Fruit fly (Drosophila melanogaster): ENCODE results near the gene larp.

The larp gene

dm6 chr3R:28340606-28340999 is 4.4 kb upstream of the larp start (continued):
- TF ChIP-seq MESR4 (GFP tag; optimal IDR thresholded peaks at IDR 0.05) (peak; percentile 22), CG17612 (GFP tag; IDR thresholded peaks at IDR 0.05) (no peak), grn (GFP tag; optimal IDR thresholded peaks at IDR 0.05) (peak; percentile 9), caup (GFP tag; optimal IDR thresholded peaks at IDR 0.05; ENCODE audit: severe bottlenecking) (no peak), GATAe (GFP tag; conservative IDR thresholded peaks at IDR 0.05) (no peak), Meics (GFP tag; optimal IDR thresholded peaks at IDR 0.05) (peak; percentile 46), grau (tag; optimal IDR thresholded peaks at IDR 0.05) (peak; percentile 92), CG4282 (GFP tag; optimal IDR thresholded peaks at IDR 0.05) (no peak), tll (GFP tag; optimal IDR thresholded peaks at IDR 0.05) (peak in 1 of 2 experiments; percentile 54), CG17359 (tag; optimal IDR thresholded peaks at IDR 0.05) (peak; percentile 35), CG2202 (tag; optimal IDR thresholded peaks at IDR 0.05) (no peak), pan (optimal IDR thresholded peaks at IDR 0.05) (no peak), pan (GFP tag; optimal IDR thresholded peaks at IDR 0.05 in 1 of 2, IDR thresholded peaks at IDR 0.05 in 1 of 2) (peak in 1 of 2 experiments; percentile 34), ken (GFP tag; IDR thresholded peaks at IDR 0.05) (peak; percentile 21; the same call in 1 of the 3 replicates), ranshi (GFP tag; IDR thresholded peaks at IDR 0.05) (0 out of 2 replicates have a peak, but pooled peaks have one; percentile 6), Dad (GFP tag; optimal IDR thresholded peaks at IDR 0.05) (no peak), sc (optimal IDR thresholded peaks at IDR 0.05) (no peak), sc (GFP tag; optimal IDR thresholded peaks at IDR 0.05) (no peak), Mad (GFP tag; optimal IDR thresholded peaks at IDR 0.05) (no peak), CG32767 (GFP tag; IDR thresholded peaks at IDR 0.05) (0 out of 2 replicates have a peak, but pooled peaks have one; percentile 17), CG8359 (GFP tag; optimal IDR thresholded peaks at IDR 0.05; ENCODE audit: borderline replicate concordance) (no peak), CG12659 (GFP tag; optimal IDR thresholded peaks at IDR 0.05) (no peak), CG10979 (tag; optimal IDR thresholded peaks at IDR 0.05) (peak; percentile 37), Sin3A (optimal IDR thresholded peaks at IDR 0.05) (peak; percentile 5), CG8944 (GFP tag; optimal IDR thresholded peaks at IDR 0.05) (no peak), CG12219 (GFP tag; optimal IDR thresholded peaks at IDR 0.05) (peak; percentile 1), Awh (GFP tag; IDR thresholded peaks at IDR 0.05) (peak; percentile 50; the same call in 1 of the 2 replicates), Ptx1 (GFP tag; IDR thresholded peaks at IDR 0.05) (peak; percentile 27; the same call in 1 of the 2 replicates), mirr (GFP tag; optimal IDR thresholded peaks at IDR 0.05) (no peak), CG11695 (GFP tag; IDR thresholded peaks at IDR 0.05) (0 out of 3 replicates have a peak, but pooled peaks have one; percentile 10), CG11560 (tag; IDR thresholded peaks at IDR 0.05) (no peak), MBD-R2 (GFP tag; IDR thresholded peaks at IDR 0.05) (no peak; the same call in 1 of the 2 replicates), so (GFP tag; IDR thresholded peaks at IDR 0.05) (0 out of 3 replicates have a peak, but pooled peaks have one; percentile 16), Mrtf (GFP tag; IDR thresholded peaks at IDR 0.05) (no peak), D19B (GFP tag; optimal IDR thresholded peaks at IDR 0.05) (peak; percentile 49), row (GFP tag; IDR thresholded peaks at IDR 0.05) (peak; percentile 62), org-1 (GFP tag; optimal IDR thresholded peaks at IDR 0.05) (no peak), CkIIα-i1 (GFP tag; IDR thresholded peaks at IDR 0.05) (no peak), Nf-YA (GFP tag; IDR thresholded peaks at IDR 0.05) (peak; percentile 50; the same call in 1 of the 2 replicates), CG7839 (tag; optimal IDR thresholded peaks at IDR 0.05) (peak; percentile 18), aop (GFP tag; IDR thresholded peaks at IDR 0.05) (peak; percentile 70), CG2678 (tag; optimal IDR thresholded peaks at IDR 0.05) (peak; percentile 59)

Data from whole organism, embryonic.